Fruit fly (Drosophila melanogaster): ENCODE data around the gene CG33322.

The CG33322 gene

dm6 chr2L:20823196-20824105, 7.4 kb upstream of the CG33322 start (continued):
- TF ChIP-seq CG11723 (GFP tag; optimal IDR thresholded peaks at IDR 0.05): no peak
- peak; percentile 22 for TF ChIP-seq Xbp1 (GFP tag; optimal IDR thresholded peaks at IDR 0.05)
- TF ChIP-seq maf-S (GFP tag; optimal IDR thresholded peaks at IDR 0.05): no peak
- TF ChIP-seq Hand (GFP tag; optimal IDR thresholded peaks at IDR 0.05): no peak
- TF ChIP-seq MESR4 (GFP tag; optimal IDR thresholded peaks at IDR 0.05): no peak
- TF ChIP-seq CG33557 (GFP tag; optimal IDR thresholded peaks at IDR 0.05): no peak
- no peak for TF ChIP-seq CG12071 (GFP tag; optimal IDR thresholded peaks at IDR 0.05)
- peak; percentile 5 for TF ChIP-seq CG9797 (GFP tag; optimal IDR thresholded peaks at IDR 0.05)
- peak; percentile 69 for TF ChIP-seq CG15514 (GFP tag; optimal IDR thresholded peaks at IDR 0.05)
- no peak for TF ChIP-seq CG10147 (GFP tag; optimal IDR thresholded peaks at IDR 0.05)
- TF ChIP-seq CG14965 (GFP tag; optimal IDR thresholded peaks at IDR 0.05; ENCODE audit: borderline replicate concordance): no peak
- no peak for TF ChIP-seq ems (GFP tag; optimal IDR thresholded peaks at IDR 0.05)
- no peak for TF ChIP-seq YL-1 (GFP tag; optimal IDR thresholded peaks at IDR 0.05)
- TF ChIP-seq ERR (GFP tag; optimal IDR thresholded peaks at IDR 0.05): peak; percentile 52
- no peak for TF ChIP-seq Side (GFP tag; optimal IDR thresholded peaks at IDR 0.05)
- peak; percentile 24 for TF ChIP-seq phol (tag; optimal IDR thresholded peaks at IDR 0.05)
- no peak for TF ChIP-seq CG9727 (GFP tag; optimal IDR thresholded peaks at IDR 0.05)
- TF ChIP-seq CG10366 (GFP tag; IDR thresholded peaks at IDR 0.05): no peak
- TF ChIP-seq croc (GFP tag; conservative IDR thresholded peaks at IDR 0.05): no peak
- no peak for TF ChIP-seq CG11695 (GFP tag; IDR thresholded peaks at IDR 0.05)
- no peak for TF ChIP-seq CG10274 (GFP tag; optimal IDR thresholded peaks at IDR 0.05)
- TF ChIP-seq CG2875 (GFP tag; optimal IDR thresholded peaks at IDR 0.05): no peak
- no peak for TF ChIP-seq amos (GFP tag; IDR thresholded peaks at IDR 0.05; ENCODE audit: partially characterized antibody)
- no peak for TF ChIP-seq CG3065 (GFP tag; optimal IDR thresholded peaks at IDR 0.05)
- TF ChIP-seq gsb (GFP tag; IDR thresholded peaks at IDR 0.05): no peak
- TF ChIP-seq D19B (GFP tag; optimal IDR thresholded peaks at IDR 0.05): peak; percentile 0
- TF ChIP-seq CG8478 (optimal IDR thresholded peaks at IDR 0.05): peak; percentile 93
- TF ChIP-seq CG2712 (tag; optimal IDR thresholded peaks at IDR 0.05): peak; percentile 25
- TF ChIP-seq Tbp (GFP tag; optimal IDR thresholded peaks at IDR 0.05): no peak
- peak; percentile 68 for TF ChIP-seq sens (GFP tag)
- TF ChIP-seq CG10543 (GFP tag; optimal IDR thresholded peaks at IDR 0.05): peak; percentile 86
- TF ChIP-seq CG1602 (GFP tag; optimal IDR thresholded peaks at IDR 0.05): no peak
- peak; percentile 51; the same call in 1 of the 3 replicates for TF ChIP-seq vnd (GFP tag; IDR thresholded peaks at IDR 0.05; ENCODE audit: partially characterized antibody)
- TF ChIP-seq gt (GFP tag; IDR thresholded peaks at IDR 0.05): no peak
- TF ChIP-seq CG1233 (GFP tag; optimal IDR thresholded peaks at IDR 0.05): peak; percentile 13
- no peak for TF ChIP-seq CG3281 (GFP tag; optimal IDR thresholded peaks at IDR 0.05)
- peak; percentile 43; the same call in 1 of the 2 replicates for TF ChIP-seq Rfx (GFP tag; IDR thresholded peaks at IDR 0.05)
- TF ChIP-seq CG31365 (tag; optimal IDR thresholded peaks at IDR 0.05): peak; percentile 45
- peak; percentile 16 for TF ChIP-seq CG7987 (GFP tag; optimal IDR thresholded peaks at IDR 0.05)
- TF ChIP-seq unc-4 (GFP tag; IDR thresholded peaks at IDR 0.05; ENCODE audit: partially characterized antibody): no peak
- no peak for TF ChIP-seq tll (GFP tag; optimal IDR thresholded peaks at IDR 0.05)
- no peak for TF ChIP-seq pita (GFP tag; optimal IDR thresholded peaks at IDR 0.05)
- TF ChIP-seq Ets65A (GFP tag): peak; percentile 48
- no peak for TF ChIP-seq nau (GFP tag; optimal IDR thresholded peaks at IDR 0.05)
- TF ChIP-seq CG4360 (GFP tag; IDR thresholded peaks at IDR 0.05): 0 out of 2 replicates have a peak, but pooled peaks have one; percentile 31
- TF ChIP-seq Gsc (GFP tag; IDR thresholded peaks at IDR 0.05): no peak
- TF ChIP-seq Trl (optimal IDR thresholded peaks at IDR 0.05): no peak
- TF ChIP-seq Trl (GFP tag; optimal IDR thresholded peaks at IDR 0.05): no peak
- TF ChIP-seq cato (GFP tag; optimal IDR thresholded peaks at IDR 0.05; ENCODE audit: borderline replicate concordance): no peak

Data from whole organism, embryonic.